Worm (Caenorhabditis elegans) whole organism, late embryonic: Measurements from ENCODE around the gene sra-27.

Experiments
- K02D7.2 ChIP-seq: sonication (generic microtip); optimal IDR thresholded peaks from 2 replicates; lab custom pipeline; 2017; ENCODE audit warnings: mild to moderate bottlenecking, missing genetic modification characterization, missing compliant biosample characterization
- T23F11.4 ChIP-seq: fragments of 200-800 bp; sonication (Bioruptor generic); optimal IDR thresholded peaks from 2 replicates; lab custom pipeline; 2018; ENCODE audit warnings: mild to moderate bottlenecking, missing genetic modification characterization, missing compliant biosample characterization
- Y22D7AL.16 ChIP-seq: sonication (generic microtip); optimal IDR thresholded peaks from 2 replicates; lab custom pipeline; 2016; ENCODE audit warnings: missing genetic modification characterization, missing compliant biosample characterization
- ahr-1 ChIP-seq: sonication (generic microtip); optimal IDR thresholded peaks from 2 replicates; lab custom pipeline; 2016; ENCODE audit warnings: missing genetic modification characterization, missing compliant biosample characterization
- ama-1 ChIP-seq: fragments of 150-350 bp; optimal IDR thresholded peaks from 2 replicates; lab custom pipeline; 2014
- ceh-18 ChIP-seq: sonication (generic microtip); optimal IDR thresholded peaks from 2 replicates; lab custom pipeline; 2016; ENCODE audit warnings: missing genetic modification characterization, missing compliant biosample characterization
- ceh-19 ChIP-seq: fragments of 200-800 bp; sonication (Bioruptor generic); optimal IDR thresholded peaks from 2 replicates; lab custom pipeline; 2018; ENCODE audit warnings: mild to moderate bottlenecking, missing genetic modification characterization, missing compliant biosample characterization
- ceh-22 ChIP-seq: sonication (generic microtip); optimal IDR thresholded peaks from 2 replicates; lab custom pipeline; 2017; ENCODE audit warnings: missing biosample characterization, missing genetic modification characterization
- ceh-24 ChIP-seq: sonication (generic microtip); optimal IDR thresholded peaks from 2 replicates; lab custom pipeline; 2016; ENCODE audit warnings: mild to moderate bottlenecking, missing genetic modification characterization, missing compliant biosample characterization
- ceh-30 ChIP-seq: fragments of 150-350 bp; optimal IDR thresholded peaks from 2 replicates; lab custom pipeline; 2014; ENCODE audit warnings: missing biosample characterization, missing genetic modification characterization
- ceh-31 ChIP-seq: sonication (generic microtip); optimal IDR thresholded peaks from 2 replicates; lab custom pipeline; 2016; ENCODE audit warnings: missing genetic modification characterization, missing compliant biosample characterization
- ceh-48 ChIP-seq: sonication (generic microtip); optimal IDR thresholded peaks from 2 replicates; lab custom pipeline; 2016; ENCODE audit warnings: missing genetic modification characterization, inconsistent platforms, missing compliant biosample characterization
- ceh-6 ChIP-seq: fragments of 200-800 bp; sonication (Bioruptor generic); optimal IDR thresholded peaks from 2 replicates; lab custom pipeline; 2018; ENCODE audit warnings: mild to moderate bottlenecking, missing genetic modification characterization, missing compliant biosample characterization
- dmd-4 ChIP-seq: sonication (generic microtip); optimal IDR thresholded peaks from 2 replicates; lab custom pipeline; 2016; ENCODE audit warnings: borderline replicate concordance, missing genetic modification characterization, missing compliant biosample characterization
- elt-2 ChIP-seq: sonication (generic microtip); optimal IDR thresholded peaks from 2 replicates; lab custom pipeline; 2016; ENCODE audit warnings: missing genetic modification reagents, missing genetic modification characterization, missing compliant biosample characterization
- ets-4 ChIP-seq: sonication (generic microtip); optimal IDR thresholded peaks from 2 replicates; lab custom pipeline; 2016; ENCODE audit warnings: missing genetic modification characterization, missing compliant biosample characterization
- fax-1 ChIP-seq: sonication (generic microtip); optimal IDR thresholded peaks from 2 replicates; lab custom pipeline; 2016; ENCODE audit warnings: missing genotype, missing genetic modification characterization, missing compliant biosample characterization
- hlh-6 ChIP-seq: sonication (generic microtip); optimal IDR thresholded peaks from 2 replicates; lab custom pipeline; 2016; ENCODE audit warnings: missing genotype, missing genetic modification characterization, missing compliant biosample characterization
- hlh-8 ChIP-seq: sonication (generic microtip); optimal IDR thresholded peaks from 2 replicates; lab custom pipeline; 2016; ENCODE audit warnings: missing genotype, missing genetic modification characterization, missing compliant biosample characterization
- lim-6 ChIP-seq: sonication (generic microtip); optimal IDR thresholded peaks from 2 replicates; lab custom pipeline; 2016; ENCODE audit warnings: missing genetic modification characterization, missing compliant biosample characterization
- lin-11 ChIP-seq: fragments of 200-800 bp; sonication (Bioruptor generic); optimal IDR thresholded peaks from 2 replicates; lab custom pipeline; 2018; ENCODE audit warnings: mild to moderate bottlenecking, missing genetic modification characterization, missing compliant biosample characterization
- mec-3 ChIP-seq: sonication (generic microtip); optimal IDR thresholded peaks from 2 replicates; lab custom pipeline; 2016; ENCODE audit warnings: borderline replicate concordance, missing genetic modification characterization, missing compliant biosample characterization
- npax-4 ChIP-seq: sonication (generic microtip); optimal IDR thresholded peaks from 2 replicates; lab custom pipeline; 2016; ENCODE audit warnings: missing genetic modification characterization, missing compliant biosample characterization
- odd-2 ChIP-seq: sonication (generic microtip); optimal IDR thresholded peaks from 2 replicates; lab custom pipeline; 2017; ENCODE audit warnings: antibody characterized with exemption, mild to moderate bottlenecking, missing genetic modification characterization, missing compliant biosample characterization
- pag-3 ChIP-seq: sonication (generic microtip); optimal IDR thresholded peaks from 2 replicates; lab custom pipeline; 2016; ENCODE audit warnings: missing compliant biosample characterization, missing genetic modification characterization, borderline replicate concordance
- pax-1 ChIP-seq: fragments of 150-350 bp; optimal IDR thresholded peaks from 2 replicates; lab custom pipeline; 2014; ENCODE audit warnings: missing biosample characterization, missing genetic modification characterization
- pha-2 ChIP-seq: sonication (generic microtip); optimal IDR thresholded peaks from 2 replicates; lab custom pipeline; 2017; ENCODE audit warnings: mild to moderate bottlenecking, missing genetic modification characterization, missing compliant biosample characterization
- pros-1 ChIP-seq: fragments of 150-350 bp; optimal IDR thresholded peaks from 2 replicates; lab custom pipeline; 2014; ENCODE audit warnings: missing biosample characterization, missing genetic modification reagents, missing genetic modification characterization
- sdc-2 ChIP-seq: sonication (generic microtip); optimal IDR thresholded peaks from 2 replicates; lab custom pipeline; 2016; ENCODE audit warnings: missing genotype, missing genetic modification characterization, missing compliant biosample characterization
- sox-2 ChIP-seq: fragments of 200-800 bp; sonication (Bioruptor generic); IDR thresholded peaks from 2 replicates; pipeline ENCODE4 v1.3.6; 2022; ENCODE audit warnings: missing genetic modification reagents, missing genetic modification characterization, missing compliant biosample characterization
- sox-4 ChIP-seq: sonication (generic microtip); optimal IDR thresholded peaks from 2 replicates; lab custom pipeline; 2017; ENCODE audit warnings: mild to moderate bottlenecking, missing genetic modification characterization, inconsistent platforms, missing compliant biosample characterization
- tbx-7 ChIP-seq: sonication (generic microtip); optimal IDR thresholded peaks from 2 replicates; lab custom pipeline; 2016; ENCODE audit warnings: missing genotype, missing genetic modification characterization, missing compliant biosample characterization
- ztf-16 ChIP-seq: sonication (generic microtip); optimal IDR thresholded peaks from 2 replicates; lab custom pipeline; 2017; ENCODE audit warnings: missing genetic modification characterization, missing compliant biosample characterization

The sra-27 gene

ce11 chrII:6615232-6616029 lies 46.6 kb downstream of the sra-27 start:
- TF ChIP-seq T23F11.4 (GFP tag; lab: Kevin White, UChicago): no peak
- TF ChIP-seq tbx-7: no peak
- no peak for TF ChIP-seq pros-1 (tag; lab: Kevin White, UChicago)
- no peak for TF ChIP-seq npax-4 (tag; lab: Kevin White, UChicago)
- no peak for TF ChIP-seq ceh-6 (GFP tag; lab: Kevin White, UChicago)
- TF ChIP-seq Y22D7AL.16 (tag; lab: Kevin White, UChicago): no peak
- TF ChIP-seq ceh-31 (tag; lab: Kevin White, UChicago): no peak
- TF ChIP-seq dmd-4 (tag; lab: Kevin White, UChicago): no peak
- TF ChIP-seq hlh-8: no peak
- TF ChIP-seq lim-6 (tag; lab: Kevin White, UChicago): no peak
- TF ChIP-seq sdc-2: no peak
- TF ChIP-seq ceh-18 (tag; lab: Kevin White, UChicago): no peak
- TF ChIP-seq lin-11 (tag; lab: Kevin White, UChicago): no peak
- no peak for TF ChIP-seq elt-2 (tag; lab: Kevin White, UChicago)
- no peak for TF ChIP-seq pag-3 (tag; lab: Kevin White, UChicago)
- no peak for TF ChIP-seq ceh-48 (tag; lab: Kevin White, UChicago)
- TF ChIP-seq mec-3 (tag; lab: Kevin White, UChicago): no peak
- TF ChIP-seq ceh-30: no peak

DNA sequence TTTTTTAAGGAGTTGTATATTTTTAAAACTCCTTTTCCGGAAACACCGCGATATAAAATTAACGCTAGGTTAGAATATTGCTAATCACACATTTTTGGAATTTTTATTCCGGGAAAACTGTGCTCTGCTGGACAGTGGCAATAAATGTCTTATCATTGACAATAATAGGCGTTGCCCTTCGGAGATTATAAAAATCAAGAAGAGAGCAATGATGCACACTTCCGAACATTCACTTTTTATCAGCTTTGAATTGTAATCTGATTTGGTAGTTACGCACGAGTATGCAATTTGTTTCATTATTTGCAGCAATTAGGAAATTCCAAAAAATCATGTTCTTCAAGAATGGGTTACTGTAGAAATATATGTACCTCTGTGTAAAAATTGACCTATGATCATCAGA lies 47.3 kb downstream of the sra-27 start:
- TF ChIP-seq ahr-1 (tag; lab: Kevin White, UChicago): no peak
- TF ChIP-seq, all 69 proteins: peak for 0

DNA sequence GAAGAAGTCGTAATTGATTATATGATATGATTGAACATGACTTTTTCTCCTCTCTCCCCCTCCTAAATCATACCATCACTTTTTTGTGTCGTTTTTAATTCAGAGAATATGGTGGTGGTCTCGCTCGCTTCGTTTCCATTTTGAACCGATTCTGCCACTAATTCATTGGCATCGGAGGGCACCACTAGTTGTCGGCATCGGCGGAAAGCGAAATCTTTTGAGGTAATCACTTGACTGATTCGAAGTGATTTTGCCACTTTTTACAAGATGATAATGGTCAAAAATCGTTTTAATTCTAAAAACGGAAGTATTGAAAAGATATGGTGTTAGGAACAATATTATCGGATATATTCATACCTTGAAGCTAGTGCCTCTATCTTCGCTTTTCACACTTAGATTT lies 48.0 kb downstream of the sra-27 start, which contains the start of gene klf-3:
Gene klf-3 (plus strand): TSS at position 109 of the 400 bp plus-strand sequence.
- TF ChIP-seq ceh-6 (GFP tag; lab: Kevin White, UChicago): no peak
- no peak for TF ChIP-seq K02D7.2 (tag; lab: Kevin White, UChicago)
- TF ChIP-seq ceh-19 (GFP tag; lab: Kevin White, UChicago): no peak
- no peak for TF ChIP-seq pha-2 (tag; lab: Kevin White, UChicago)
- TF ChIP-seq, all 69 proteins: peak for 0

- TF ChIP-seq pax-1 (no peak), npax-4 (tag; lab: Kevin White, UChicago) (no peak), lim-6 (tag; lab: Kevin White, UChicago) (no peak), odd-2 (no peak), ceh-18 (tag; lab: Kevin White, UChicago) (no peak), Y22D7AL.16 (tag; lab: Kevin White, UChicago) (no peak), sox-4 (tag; lab: Kevin White, UChicago) (no peak), ceh-22 (tag; lab: Kevin White, UChicago) (no peak), pag-3 (tag; lab: Kevin White, UChicago) (no peak), ceh-6 (GFP tag; lab: Kevin White, UChicago) (no peak), ama-1 (lab: Kevin White, UChicago) (no peak), sox-2 (GFP tag; lab: Robert Waterston, UW) (no peak), ceh-24 (tag; lab: Kevin White, UChicago) (no peak), ets-4 (tag; lab: Kevin White, UChicago) (no peak), fax-1 (tag; lab: Kevin White, UChicago) (no peak), ztf-16 (no peak), hlh-6 (tag; lab: Kevin White, UChicago) (no peak), lin-11 (tag; lab: Kevin White, UChicago) (no peak), pha-2 (tag; lab: Kevin White, UChicago) (no peak)
Observed at ce11 chrII:6619007-6619406, 50.2 kb downstream of the sra-27 start.
